Worm (Caenorhabditis elegans): Measurements from ENCODE around the gene C16A11.2.

C16A11.2 gene

DNA sequence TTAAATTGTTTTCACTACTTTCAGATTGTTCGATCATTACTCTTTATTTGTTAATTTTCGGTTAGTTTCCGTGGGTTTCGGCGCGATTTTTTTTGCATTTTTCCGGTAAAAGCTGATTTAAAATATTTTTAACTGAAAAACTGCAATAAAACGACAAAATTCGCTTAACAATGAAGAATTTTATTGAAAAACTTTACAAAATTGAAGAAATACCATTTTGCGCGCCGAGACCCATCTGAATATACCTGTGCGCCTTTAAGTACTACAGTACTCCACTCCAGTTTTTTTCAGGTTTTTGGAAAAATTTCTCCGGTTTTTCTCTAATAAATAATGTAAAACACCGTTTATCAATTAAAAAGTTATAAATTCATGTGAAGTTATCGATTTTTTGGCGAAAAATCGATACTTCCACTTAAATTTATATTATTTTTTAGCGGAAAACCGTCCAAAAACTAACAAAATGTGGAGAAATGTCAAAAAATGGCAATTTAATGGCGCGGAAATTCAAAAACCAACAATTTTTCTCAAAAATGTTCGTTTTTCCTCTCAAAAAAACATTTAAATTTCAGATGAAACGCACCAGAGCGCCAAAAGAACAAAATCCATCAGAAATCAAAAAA is 7.1 kb upstream of the C16A11.2 start, which contains the start of gene C16A11.10:
C16A11.10 (plus strand) TSS at position 570 of the 620 bp plus-strand sequence.
- TF ChIP-seq nhr-237 (tag; optimal IDR thresholded peaks at IDR 0.05): no peak
- no peak for TF ChIP-seq M03D4.4 (tag; optimal IDR thresholded peaks at IDR 0.05)
- TF ChIP-seq ceh-39 (tag; optimal IDR thresholded peaks at IDR 0.05): no peak
- TF ChIP-seq bed-3 (GFP tag; optimal IDR thresholded peaks at IDR 0.05): no peak
- no peak for TF ChIP-seq hlh-1 (tag; optimal IDR thresholded peaks at IDR 0.05)
- no peak for TF ChIP-seq flh-1 (GFP tag; optimal IDR thresholded peaks at IDR 0.05)
- no peak for TF ChIP-seq tbx-8 (GFP tag; optimal IDR thresholded peaks at IDR 0.05)
- TF ChIP-seq zip-8 (tag; optimal IDR thresholded peaks at IDR 0.05): no peak
- TF ChIP-seq elt-3 (tag; optimal IDR thresholded peaks at IDR 0.05): no peak
- TF ChIP-seq nhr-28 (tag; optimal IDR thresholded peaks at IDR 0.05): no peak
- TF ChIP-seq ceh-83 (GFP tag; optimal IDR thresholded peaks at IDR 0.05): no peak
- no peak for TF ChIP-seq mep-1 (tag; optimal IDR thresholded peaks at IDR 0.05)
- no peak for TF ChIP-seq elt-1 (tag; optimal IDR thresholded peaks at IDR 0.05; ENCODE audit: borderline replicate concordance, insufficient read depth)
- TF ChIP-seq unc-62 (GFP tag; optimal IDR thresholded peaks at IDR 0.05): no peak
- TF ChIP-seq pha-4 (tag; optimal IDR thresholded peaks at IDR 0.05): no peak
- TF ChIP-seq lsy-2 (tag; optimal IDR thresholded peaks at IDR 0.05): no peak
- TF ChIP-seq ham-2 (GFP tag; optimal IDR thresholded peaks at IDR 0.05): no peak
- TF ChIP-seq nhr-76 (tag; optimal IDR thresholded peaks at IDR 0.05): no peak
- TF ChIP-seq mls-2 (tag; optimal IDR thresholded peaks at IDR 0.05): no peak

DNA sequence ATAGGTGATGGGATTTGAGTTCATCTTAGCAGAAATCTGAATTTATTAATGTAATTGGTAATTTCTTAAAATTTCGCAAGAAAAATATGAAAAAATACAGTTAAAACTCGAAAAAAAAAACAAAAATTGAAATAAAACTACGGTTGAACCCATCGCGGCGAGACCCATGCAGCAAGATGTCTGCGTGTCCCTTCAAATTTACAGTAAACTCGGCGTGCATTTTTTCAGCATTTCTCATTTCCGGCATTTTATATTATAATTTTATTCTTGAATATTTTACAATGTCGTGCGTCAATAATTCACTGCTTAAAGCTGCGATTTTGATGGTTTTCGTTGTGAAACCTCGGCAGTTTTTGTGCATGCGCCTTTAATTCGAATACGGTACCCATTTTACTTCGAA is 2.0 kb upstream of the C16A11.2 start, which contains the start of gene fbxc-43:
fbxc-43 (minus strand) TSS at position 38 of the 400 bp plus-strand sequence.
- no peak for TF ChIP-seq bed-3 (GFP tag; optimal IDR thresholded peaks at IDR 0.05)
- no peak for TF ChIP-seq nhr-237 (tag; optimal IDR thresholded peaks at IDR 0.05)
- TF ChIP-seq unc-120 (tag; optimal IDR thresholded peaks at IDR 0.05; ENCODE audit: poor library complexity, severe bottlenecking): no peak
- no peak for TF ChIP-seq pha-4 (tag; optimal IDR thresholded peaks at IDR 0.05)
- no peak for TF ChIP-seq ceh-83 (GFP tag; optimal IDR thresholded peaks at IDR 0.05)
- TF ChIP-seq ham-2 (GFP tag; optimal IDR thresholded peaks at IDR 0.05): no peak
- no peak for TF ChIP-seq nhr-12 (tag; optimal IDR thresholded peaks at IDR 0.05)
- no peak for TF ChIP-seq sptf-1 (tag; optimal IDR thresholded peaks at IDR 0.05)
- no peak for TF ChIP-seq flh-1 (GFP tag; optimal IDR thresholded peaks at IDR 0.05)
- no peak for TF ChIP-seq drap-1 (GFP tag; optimal IDR thresholded peaks at IDR 0.05)
- TF ChIP-seq lin-32 (GFP tag; optimal IDR thresholded peaks at IDR 0.05): no peak
- TF ChIP-seq tbx-8 (GFP tag; optimal IDR thresholded peaks at IDR 0.05): no peak
- no peak for TF ChIP-seq lin-13 (tag; optimal IDR thresholded peaks at IDR 0.05)
- no peak for TF ChIP-seq nhr-2 (tag; optimal IDR thresholded peaks at IDR 0.05)
- TF ChIP-seq blmp-1 (tag; optimal IDR thresholded peaks at IDR 0.05): no peak
- TF ChIP-seq cnd-1 (tag; optimal IDR thresholded peaks at IDR 0.05): no peak
- no peak for TF ChIP-seq ces-1 (GFP tag; optimal IDR thresholded peaks at IDR 0.05)

DNA sequence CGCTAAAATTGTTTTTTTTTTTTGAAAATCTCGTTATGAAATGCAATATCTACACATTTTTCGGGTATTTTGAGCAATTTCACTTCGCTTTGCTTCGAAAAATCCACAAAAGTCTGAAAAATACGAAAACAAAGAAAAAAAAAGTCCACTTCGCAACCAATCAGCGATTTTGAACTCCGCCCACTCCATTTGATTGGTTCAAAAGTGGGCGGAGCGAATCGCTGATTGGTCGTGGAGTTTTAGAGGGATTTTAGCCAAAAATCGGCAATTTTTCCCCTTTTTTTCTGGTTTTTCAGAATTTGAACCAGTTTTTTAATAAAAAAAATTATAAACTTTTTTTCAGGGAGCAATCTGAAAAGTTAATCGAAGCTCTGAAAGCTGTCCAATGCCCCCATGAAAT is 960 bp downstream of the C16A11.2 start:
- no peak for TF ChIP-seq blmp-1 (tag; optimal IDR thresholded peaks at IDR 0.05)
- no peak for TF ChIP-seq ztf-11 (tag; optimal IDR thresholded peaks at IDR 0.05)
- no peak for TF ChIP-seq unc-62 (GFP tag; optimal IDR thresholded peaks at IDR 0.05)
- TF ChIP-seq ceh-83 (GFP tag; optimal IDR thresholded peaks at IDR 0.05): no peak
- no peak for TF ChIP-seq mep-1 (tag; optimal IDR thresholded peaks at IDR 0.05)
- no peak for TF ChIP-seq unc-120 (tag; optimal IDR thresholded peaks at IDR 0.05; ENCODE audit: poor library complexity, severe bottlenecking)
- TF ChIP-seq hlh-1 (tag; optimal IDR thresholded peaks at IDR 0.05): no peak

DNA sequence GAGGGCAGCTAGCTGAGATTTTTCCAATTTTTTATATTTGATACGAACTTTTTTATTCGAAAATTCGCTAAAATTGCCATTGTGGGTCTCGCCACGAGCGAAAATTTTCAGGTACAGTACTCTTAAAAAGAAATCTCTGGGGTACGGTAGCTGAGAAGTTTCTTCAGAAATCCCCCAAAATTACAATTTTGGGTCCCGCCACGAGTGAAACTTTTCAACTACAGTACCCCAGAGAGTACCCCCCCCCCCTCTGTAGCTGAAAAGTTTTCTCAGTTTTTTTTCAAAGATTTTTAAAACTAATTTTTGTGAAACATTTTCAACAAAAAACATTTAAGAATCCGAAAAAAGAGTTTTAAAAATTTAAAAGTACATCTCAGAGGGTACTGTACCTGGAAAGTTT is 7.0 kb downstream of the C16A11.2 start:
- no peak for TF ChIP-seq drap-1 (GFP tag; optimal IDR thresholded peaks at IDR 0.05)
- no peak for TF ChIP-seq snpc-4 (tag; optimal IDR thresholded peaks at IDR 0.05)
- TF ChIP-seq unc-62 (GFP tag; optimal IDR thresholded peaks at IDR 0.05): no peak
- TF ChIP-seq ham-2 (GFP tag; optimal IDR thresholded peaks at IDR 0.05): no peak
- TF ChIP-seq unc-39 (tag; optimal IDR thresholded peaks at IDR 0.05): no peak
- no peak for TF ChIP-seq nhr-28 (tag; optimal IDR thresholded peaks at IDR 0.05)
- TF ChIP-seq zip-8 (tag; optimal IDR thresholded peaks at IDR 0.05): no peak
- TF ChIP-seq cnd-1 (tag; optimal IDR thresholded peaks at IDR 0.05): no peak
- TF ChIP-seq mls-2 (tag; optimal IDR thresholded peaks at IDR 0.05): no peak
- TF ChIP-seq nhr-237 (tag; optimal IDR thresholded peaks at IDR 0.05): no peak
- TF ChIP-seq ceh-39 (tag; optimal IDR thresholded peaks at IDR 0.05): no peak
- TF ChIP-seq ceh-43 (GFP tag; optimal IDR thresholded peaks at IDR 0.05): no peak
- no peak for TF ChIP-seq tbx-8 (GFP tag; optimal IDR thresholded peaks at IDR 0.05)
- TF ChIP-seq ztf-11 (tag; optimal IDR thresholded peaks at IDR 0.05): no peak
- TF ChIP-seq nhr-2 (tag; optimal IDR thresholded peaks at IDR 0.05): no peak
- TF ChIP-seq unc-120 (tag; optimal IDR thresholded peaks at IDR 0.05; ENCODE audit: poor library complexity, severe bottlenecking): no peak
